Fruit fly (Drosophila melanogaster) whole organism, adult: ENCODE results near the gene CG15646.

Experiments used
- Clk ChIP-seq: fragments of 200-800 bp; sonication (Bioruptor generic); optimal IDR thresholded peaks from 2 replicates; lab custom pipeline; 2017; ENCODE audit warnings: missing biosample characterization, missing genetic modification characterization
- ovo ChIP-seq: fragments of 200-800 bp; sonication (Bioruptor generic); optimal IDR thresholded peaks from 2 replicates; lab custom pipeline; 2016; ENCODE audit warnings: missing biosample characterization, missing genetic modification characterization

dm6 chrX:15619631-15619960, 51.2 kb downstream of the CG15646 start:
- TF ChIP-seq ovo (GFP tag; lab: Kevin White, UChicago) (no peak), Clk (GFP tag; lab: Kevin White, UChicago) (no peak)
